Worm (Caenorhabditis elegans) whole organism, dauer: Measurements from ENCODE around the gene gldi-10.

Source experiments
- unc-62 ChIP-seq: sonication (generic microtip); optimal IDR thresholded peaks from 2 replicates; lab custom pipeline; 2017; ENCODE audit warnings: missing biosample characterization, missing genetic modification reagents, missing genetic modification characterization

gldi-10 gene

ce11 chrIV:9098942-9099341, at the start of gene gldi-10:
Gene gldi-10 (plus strand): TSS chrIV:9099242.
- TF ChIP-seq unc-62 (GFP tag; lab: Kevin White, UChicago) = no peak

DNA sequence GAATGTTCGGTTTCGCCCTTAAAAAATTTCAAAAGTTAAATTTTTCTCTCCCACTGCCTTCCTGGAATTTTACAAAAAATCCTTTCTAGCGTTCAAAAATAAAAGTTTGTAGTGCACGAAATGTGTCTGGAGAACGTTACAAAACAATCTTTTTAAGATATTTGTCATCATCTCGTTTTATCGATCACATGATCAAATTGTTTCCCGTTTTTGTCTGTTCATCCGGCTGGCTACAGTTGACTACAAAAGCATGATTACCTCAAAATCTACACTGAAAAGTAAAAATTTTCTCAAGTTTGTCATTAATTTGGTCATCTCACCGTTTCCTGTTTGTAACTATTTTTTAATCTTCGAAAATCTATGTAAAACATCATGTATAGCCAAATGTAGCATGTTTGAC, 48.0 kb upstream of the gldi-10 start:
- TF ChIP-seq unc-62 (GFP tag; lab: Kevin White, UChicago) = no peak

DNA sequence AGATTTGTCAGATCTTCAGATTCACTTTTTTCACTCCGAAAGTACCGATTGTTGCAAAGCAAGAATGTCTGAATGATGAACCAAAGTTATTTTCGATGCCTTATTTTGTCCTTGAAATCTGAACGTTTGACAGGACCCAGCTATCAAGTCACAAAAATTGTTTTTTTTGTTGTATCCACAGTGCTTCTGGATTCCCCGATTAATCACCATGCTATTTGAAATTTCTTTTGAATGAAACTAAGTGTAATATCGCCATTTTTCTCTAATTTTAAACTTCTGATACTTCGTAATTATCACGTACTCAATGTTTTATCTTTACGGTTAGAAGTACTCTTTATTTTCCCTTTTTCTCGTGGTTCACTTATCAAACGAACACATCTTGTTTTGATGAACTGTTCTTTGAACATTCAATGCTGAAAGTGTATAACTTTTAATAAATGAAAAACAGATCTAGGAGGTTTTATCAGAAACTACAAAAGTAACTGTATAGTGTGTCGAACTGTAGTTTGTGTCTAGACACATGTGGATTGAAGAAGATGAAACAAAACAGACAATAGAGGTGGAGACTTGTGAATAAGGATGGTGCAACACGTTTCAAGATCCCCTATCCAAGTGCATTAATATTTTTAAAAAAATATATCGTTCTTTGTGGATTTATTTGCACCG, 47.4 kb upstream of the gldi-10 start:
- TF ChIP-seq unc-62 (GFP tag; lab: Kevin White, UChicago) = no peak

- TF ChIP-seq unc-62 (GFP tag; lab: Kevin White, UChicago) = no peak
These were observed 45.6 kb upstream of the gldi-10 start for ce11 chrIV:9053403-9053802.

ce11 chrIV:9063518-9063917, 35.5 kb upstream of the gldi-10 start:
- TF ChIP-seq unc-62 (GFP tag; lab: Kevin White, UChicago) = no peak

ce11 chrIV:9069703-9070102, 29.3 kb upstream of the gldi-10 start, which contains the start of gene nhr-11:
Gene nhr-11 (plus strand): TSS chrIV:9070003.
- no peak for TF ChIP-seq unc-62 (GFP tag; lab: Kevin White, UChicago)

ce11 chrIV:9070188-9070587, 28.9 kb upstream of the gldi-10 start:
- no peak for TF ChIP-seq unc-62 (GFP tag; lab: Kevin White, UChicago)

ce11 chrIV:9074244-9074723, 24.8 kb upstream of the gldi-10 start, which contains the start of gene mppb-1:
Gene mppb-1 (plus strand): TSS chrIV:9074673.
- TF ChIP-seq unc-62 (GFP tag; lab: Kevin White, UChicago) = no peak

DNA sequence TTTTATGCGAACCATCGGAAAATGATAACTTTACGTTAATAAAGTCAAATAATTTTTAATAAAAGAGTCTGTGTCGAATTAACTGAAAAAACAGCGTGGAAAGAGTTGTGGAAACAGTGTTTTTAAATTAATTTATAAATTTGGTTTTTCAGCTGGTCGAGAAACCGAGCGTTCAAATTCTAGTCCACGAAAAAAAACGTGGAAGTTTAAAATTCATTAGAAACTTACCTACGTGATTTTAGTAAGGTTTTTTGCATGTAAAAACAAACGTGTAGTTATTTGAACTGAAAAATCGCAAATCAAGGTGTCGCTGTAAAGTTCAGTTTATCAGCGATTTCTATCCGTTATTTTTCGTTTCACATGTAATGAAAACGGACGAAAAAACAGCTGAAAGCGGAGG, 20.6 kb upstream of the gldi-10 start, which contains the start of gene mans-4:
Gene mans-4 (minus strand): TSS at position 101 of the 400 bp plus-strand sequence.
- no peak for TF ChIP-seq unc-62 (GFP tag; lab: Kevin White, UChicago)

- TF ChIP-seq unc-62 (GFP tag; lab: Kevin White, UChicago) = no peak
These were observed 19.7 kb upstream of the gldi-10 start for ce11 chrIV:9079330-9079729.

ce11 chrIV:9080201-9080600, 18.8 kb upstream of the gldi-10 start:
- no peak for TF ChIP-seq unc-62 (GFP tag; lab: Kevin White, UChicago)

DNA sequence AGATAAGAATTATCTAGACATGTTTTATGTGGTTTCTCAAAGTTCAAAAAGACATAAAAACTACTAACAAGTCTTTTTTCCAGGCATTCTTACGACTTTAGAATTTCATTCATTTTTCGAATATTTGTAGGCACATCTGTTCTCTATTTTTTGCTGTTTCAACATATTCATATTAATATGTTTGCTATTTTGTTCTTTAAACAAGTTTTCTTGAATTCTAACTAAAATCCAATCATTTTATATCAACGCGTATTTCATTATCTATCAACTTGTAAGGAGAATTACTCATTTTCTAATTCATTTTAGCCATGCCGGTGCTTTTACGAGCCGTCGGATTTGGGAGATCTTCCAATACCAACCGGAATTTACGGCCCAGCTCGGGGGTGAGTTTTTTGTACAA, 17.0 kb upstream of the gldi-10 start, which contains the start of gene twk-8:
Gene twk-8 (plus strand): TSS at position 301 of the 400 bp plus-strand sequence.
- no peak for TF ChIP-seq unc-62 (GFP tag; lab: Kevin White, UChicago)

ce11 chrIV:9088294-9088693, 10.7 kb upstream of the gldi-10 start, which contains the start of gene msa-1:
Gene msa-1 (plus strand): TSS chrIV:9088594.
- no peak for TF ChIP-seq unc-62 (GFP tag; lab: Kevin White, UChicago)

- TF ChIP-seq unc-62 (GFP tag; lab: Kevin White, UChicago) = no peak
These were observed 8.4 kb upstream of the gldi-10 start for ce11 chrIV:9090538-9091195.

- no peak for TF ChIP-seq unc-62 (GFP tag; lab: Kevin White, UChicago)
These were observed 7.0 kb upstream of the gldi-10 start for ce11 chrIV:9092011-9092410.

DNA sequence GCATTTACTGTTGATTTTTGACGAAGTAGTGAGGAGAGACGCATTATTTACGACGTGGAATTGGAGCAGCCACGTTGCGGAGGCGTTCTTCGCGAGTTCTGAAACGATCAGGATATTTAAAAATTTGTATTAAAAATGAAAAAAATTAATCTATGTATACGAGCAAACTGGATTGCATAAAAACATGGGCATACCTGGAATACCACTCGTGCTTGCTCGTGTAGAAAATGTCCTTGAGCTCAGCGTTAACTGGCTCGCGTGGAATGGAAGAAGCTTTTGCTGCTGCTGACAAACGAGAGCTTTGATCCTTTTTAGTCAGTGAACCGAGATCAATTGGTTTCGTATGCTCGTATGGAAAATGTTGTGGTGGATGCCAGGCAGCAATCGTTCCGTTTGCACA, 5.1 kb upstream of the gldi-10 start, which contains the start of gene lpl-1:
Gene lpl-1 (minus strand): TSS at position 101 of the 400 bp plus-strand sequence.
- no peak for TF ChIP-seq unc-62 (GFP tag; lab: Kevin White, UChicago)
